Worm (Caenorhabditis elegans): ENCODE results near the gene igcm-2.

The igcm-2 gene

ce11 chrX:6420681-6421080, 29.3 kb upstream of the igcm-2 start, which contains the start of gene K10C2.12:
K10C2.12 (minus strand) TSS chrX:6420781.
- no peak for TF ChIP-seq nhr-23 (tag; optimal IDR thresholded peaks at IDR 0.05)
- no peak for TF ChIP-seq ZK546.5 (tag; optimal IDR thresholded peaks at IDR 0.05)
- no peak for TF ChIP-seq lin-13 (GFP tag; optimal IDR thresholded peaks at IDR 0.05)
- no peak for TF ChIP-seq lsy-2 (tag; optimal IDR thresholded peaks at IDR 0.05)
- no peak for TF ChIP-seq R02D3.7 (tag; optimal IDR thresholded peaks at IDR 0.05)
- TF ChIP-seq sma-3 (GFP tag; optimal IDR thresholded peaks at IDR 0.05) = no peak
- no peak for TF ChIP-seq nhr-11 (tag; optimal IDR thresholded peaks at IDR 0.05)
- no peak for TF ChIP-seq ztf-4 (tag; optimal IDR thresholded peaks at IDR 0.05)
- TF ChIP-seq elt-3 (tag; optimal IDR thresholded peaks at IDR 0.05) = no peak
- TF ChIP-seq alr-1 (tag; optimal IDR thresholded peaks at IDR 0.05) = no peak
- no peak for TF ChIP-seq egl-27 (tag; optimal IDR thresholded peaks at IDR 0.05)
- no peak for TF ChIP-seq unc-62 (GFP tag; optimal IDR thresholded peaks at IDR 0.05)
- no peak for TF ChIP-seq unc-39 (tag; optimal IDR thresholded peaks at IDR 0.05)

ce11 chrX:6419113-6419512, 27.7 kb upstream of the igcm-2 start:
- no peak for TF ChIP-seq unc-39 (tag; optimal IDR thresholded peaks at IDR 0.05)
- TF ChIP-seq sma-9 (GFP tag; optimal IDR thresholded peaks at IDR 0.05) = no peak
- no peak for TF ChIP-seq sma-9 (tag; optimal IDR thresholded peaks at IDR 0.05)
- TF ChIP-seq skn-1 (tag; optimal IDR thresholded peaks at IDR 0.05) = no peak
- TF ChIP-seq lin-13 (GFP tag; optimal IDR thresholded peaks at IDR 0.05) = no peak
- no peak for TF ChIP-seq sem-4 (tag; optimal IDR thresholded peaks at IDR 0.05)
- TF ChIP-seq fos-1 (tag; optimal IDR thresholded peaks at IDR 0.05) = no peak
- TF ChIP-seq aly-2 (tag; optimal IDR thresholded peaks at IDR 0.05) = no peak
- no peak for TF ChIP-seq nhr-21 (tag; optimal IDR thresholded peaks at IDR 0.05)
- TF ChIP-seq peb-1 (tag; optimal IDR thresholded peaks at IDR 0.05) = no peak
- no peak for TF ChIP-seq nhr-23 (tag; optimal IDR thresholded peaks at IDR 0.05)
- no peak for TF ChIP-seq C34F6.9 (tag; optimal IDR thresholded peaks at IDR 0.05)

- TF ChIP-seq nhr-11 (tag; optimal IDR thresholded peaks at IDR 0.05) (no peak), F13H6.1 (tag; optimal IDR thresholded peaks at IDR 0.05) (no peak), alr-1 (tag; optimal IDR thresholded peaks at IDR 0.05) (no peak), lin-11 (tag; optimal IDR thresholded peaks at IDR 0.05) (no peak), gmeb-1 (tag; optimal IDR thresholded peaks at IDR 0.05) (no peak), ama-1 (optimal IDR thresholded peaks at IDR 0.05) (no peak), blmp-1 (tag; optimal IDR thresholded peaks at IDR 0.05; ENCODE audit: insufficient read depth) (peak; percentile 5), peb-1 (tag; optimal IDR thresholded peaks at IDR 0.05) (no peak), nhr-6 (tag; optimal IDR thresholded peaks at IDR 0.05) (no peak), mbf-1 (tag; optimal IDR thresholded peaks at IDR 0.05) (no peak), nhr-10 (tag; optimal IDR thresholded peaks at IDR 0.05) (no peak), elt-1 (tag; optimal IDR thresholded peaks at IDR 0.05) (no peak), nhr-129 (tag; optimal IDR thresholded peaks at IDR 0.05) (peak; percentile 52)
These were observed 25.1 kb upstream of the igcm-2 start, which contains the start of gene T22E5.6 for ce11 chrX:6416357-6417087. T22E5.6 (minus strand) TSS chrX:6416407.

- TF ChIP-seq crh-2 (tag; optimal IDR thresholded peaks at IDR 0.05) = no peak
- TF ChIP-seq aly-2 (tag; optimal IDR thresholded peaks at IDR 0.05) = no peak
- TF ChIP-seq elt-3 (tag; optimal IDR thresholded peaks at IDR 0.05) = no peak
- no peak for TF ChIP-seq ztf-4 (tag; optimal IDR thresholded peaks at IDR 0.05)
- no peak for TF ChIP-seq nhr-25 (tag; optimal IDR thresholded peaks at IDR 0.05)
- no peak for TF ChIP-seq unc-55 (GFP tag; optimal IDR thresholded peaks at IDR 0.05)
- no peak for TF ChIP-seq sma-9 (GFP tag; optimal IDR thresholded peaks at IDR 0.05)
- no peak for TF ChIP-seq sma-9 (tag; optimal IDR thresholded peaks at IDR 0.05)
- no peak for TF ChIP-seq ama-1 (optimal IDR thresholded peaks at IDR 0.05)
- TF ChIP-seq unc-62 (GFP tag; optimal IDR thresholded peaks at IDR 0.05) = no peak
- no peak for TF ChIP-seq R02D3.7 (tag; optimal IDR thresholded peaks at IDR 0.05)
- no peak for TF ChIP-seq ztf-11 (tag; optimal IDR thresholded peaks at IDR 0.05)
- TF ChIP-seq ceh-16 (tag; optimal IDR thresholded peaks at IDR 0.05) = no peak
- no peak for TF ChIP-seq nhr-23 (tag; optimal IDR thresholded peaks at IDR 0.05)
- TF ChIP-seq nhr-6 (tag; optimal IDR thresholded peaks at IDR 0.05) = no peak
- TF ChIP-seq dmd-4 (tag; optimal IDR thresholded peaks at IDR 0.05) = no peak
These were observed 22.2 kb upstream of the igcm-2 start for ce11 chrX:6413583-6413982.
